Fruit fly (Drosophila melanogaster): ENCODE data around the gene RhoGAP15B.

The RhoGAP15B gene

DNA sequence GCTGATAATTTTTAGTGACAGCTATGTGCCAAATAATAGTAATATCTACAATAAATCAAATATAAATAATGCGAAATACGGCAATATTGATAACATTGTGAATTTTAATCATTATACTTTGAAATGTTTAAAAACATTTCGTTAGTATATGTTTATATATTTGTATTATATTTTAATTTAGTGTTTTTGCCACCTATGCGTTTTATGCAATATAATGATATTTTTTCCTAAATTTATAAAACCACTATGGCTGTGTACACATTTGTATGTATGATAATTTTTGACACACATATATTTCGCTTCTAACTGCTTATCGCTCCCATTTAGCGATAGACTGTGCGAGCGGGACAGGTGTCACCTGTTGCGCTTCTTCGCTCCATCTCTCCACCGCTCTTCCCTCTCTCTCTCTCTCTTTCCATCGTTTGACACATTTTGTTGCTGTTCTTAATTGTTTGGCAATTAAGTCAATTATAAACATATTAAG, 1.0 kb downstream of the RhoGAP15B start (continued):
- TF ChIP-seq peb (GFP tag; IDR thresholded peaks at IDR 0.05) (no peak), CG12071 (GFP tag; optimal IDR thresholded peaks at IDR 0.05) (no peak), CG15073 (GFP tag; optimal IDR thresholded peaks at IDR 0.05) (no peak), Dp (GFP tag; optimal IDR thresholded peaks at IDR 0.05) (no peak), eyg (GFP tag; optimal IDR thresholded peaks at IDR 0.05) (no peak), Doc2 (GFP tag; IDR thresholded peaks at IDR 0.05) (no peak), Xrp1 (GFP tag; IDR thresholded peaks at IDR 0.05) (peak; percentile 51), Spps (tag; optimal IDR thresholded peaks at IDR 0.05) (no peak), al (GFP tag; IDR thresholded peaks at IDR 0.05) (peak; percentile 53), NK7.1 (GFP tag; optimal IDR thresholded peaks at IDR 0.05) (no peak), CG4404 (GFP tag; IDR thresholded peaks at IDR 0.05) (no peak), CG12942 (GFP tag; optimal IDR thresholded peaks at IDR 0.05) (no peak), CG1233 (GFP tag; optimal IDR thresholded peaks at IDR 0.05) (peak; percentile 46), chm (GFP tag; IDR thresholded peaks at IDR 0.05) (no peak), Oli (tag; optimal IDR thresholded peaks at IDR 0.05) (peak; percentile 70), CG2120 (GFP tag; optimal IDR thresholded peaks at IDR 0.05) (peak; percentile 30), grau (tag; optimal IDR thresholded peaks at IDR 0.05) (peak; percentile 88), CG12104 (GFP tag; optimal IDR thresholded peaks at IDR 0.05) (peak; percentile 56), p53 (GFP tag; optimal IDR thresholded peaks at IDR 0.05) (no peak), CG12391 (tag; optimal IDR thresholded peaks at IDR 0.05) (peak; percentile 71), CG9727 (GFP tag; optimal IDR thresholded peaks at IDR 0.05) (peak; percentile 62), scrt (GFP tag; optimal IDR thresholded peaks at IDR 0.05) (peak; percentile 50), hb (GFP tag; IDR thresholded peaks at IDR 0.05; ENCODE audit: partially characterized antibody) (no peak), MTF-1 (GFP tag; optimal IDR thresholded peaks at IDR 0.05; ENCODE audit: borderline replicate concordance) (no peak), CG31365 (tag; optimal IDR thresholded peaks at IDR 0.05) (no peak), CG10959 (GFP tag; IDR thresholded peaks at IDR 0.05) (no peak), br (optimal IDR thresholded peaks at IDR 0.05) (no peak), Fer2 (tag; optimal IDR thresholded peaks at IDR 0.05) (peak; percentile 7), CG12299 (tag; optimal IDR thresholded peaks at IDR 0.05) (peak; percentile 59), Aef1 (GFP tag; IDR thresholded peaks at IDR 0.05) (peak; percentile 29; the same call in 1 of the 3 replicates), trh (GFP tag; optimal IDR thresholded peaks at IDR 0.05) (no peak), bowl (GFP tag; IDR thresholded peaks at IDR 0.05) (no peak), Hr39 (optimal IDR thresholded peaks at IDR 0.05) (no peak), tgo (GFP tag; IDR thresholded peaks at IDR 0.05) (peak; percentile 49; the same call in 1 of the 3 replicates), ro (GFP tag; IDR thresholded peaks at IDR 0.05) (no peak), CG30403 (GFP tag; optimal IDR thresholded peaks at IDR 0.05) (peak; percentile 48), bbx (GFP tag; IDR thresholded peaks at IDR 0.05; ENCODE audit: partially characterized antibody) (no peak), Sox100B (GFP tag; optimal IDR thresholded peaks at IDR 0.05) (peak; percentile 63), Drgx (GFP tag; IDR thresholded peaks at IDR 0.05) (peak; percentile 36; the same call in 1 of the 2 replicates), Rx (GFP tag; IDR thresholded peaks at IDR 0.05) (no peak), Adf1 (GFP tag; IDR thresholded peaks at IDR 0.05) (peak; percentile 18; the same call in 1 of the 2 replicates), zen (tag; optimal IDR thresholded peaks at IDR 0.05) (peak; percentile 64), CG7928 (GFP tag; optimal IDR thresholded peaks at IDR 0.05) (no peak), E2f1 (GFP tag; IDR thresholded peaks at IDR 0.05) (peak; percentile 40; the same call in 1 of the 2 replicates), CG2202 (tag; optimal IDR thresholded peaks at IDR 0.05) (no peak), CG3163 (GFP tag; optimal IDR thresholded peaks at IDR 0.05) (no peak), NfI (GFP tag; optimal IDR thresholded peaks at IDR 0.05) (peak; percentile 43), Ravus (GFP tag; IDR thresholded peaks at IDR 0.05) (no peak), CG17802 (tag; optimal IDR thresholded peaks at IDR 0.05) (no peak), Lpt (GFP tag; optimal IDR thresholded peaks at IDR 0.05) (no peak), CG17385 (GFP tag; optimal IDR thresholded peaks at IDR 0.05) (peak; percentile 64), CG8765 (GFP tag; IDR thresholded peaks at IDR 0.05) (no peak)

Data from whole organism, embryonic.